Worm (Caenorhabditis elegans) whole organism, early embryonic: Measurements from ENCODE around the gene C17A2.2.

ENCODE experiments used
- hmbx-1 ChIP-seq: sonication (generic microtip); optimal IDR thresholded peaks from 2 replicates; lab custom pipeline; 2016; ENCODE audit warnings: mild to moderate bottlenecking, missing genetic modification characterization, missing compliant biosample characterization
- hmg-4 ChIP-seq: fragments of 200-800 bp; sonication (Bioruptor generic); optimal IDR thresholded peaks from 2 replicates; lab custom pipeline; 2018; ENCODE audit warnings: mild to moderate bottlenecking, missing genetic modification characterization, missing compliant biosample characterization

- TF ChIP-seq hmg-4 (no peak), hmbx-1 (tag; lab: Kevin White, UChicago) (no peak)
These were observed 18.3 kb upstream of the C17A2.2 start, which contains the start of gene F54D10.8 for ce11 chrII:3827801-3828200.
